Worm (Caenorhabditis elegans) whole organism, late embryonic: Measurements from ENCODE around the gene sra-3.
A peak's percentile ranks its signal among the peaks of the same experiment; 100 is the strongest.

Source experiments
- F13H6.1 ChIP-seq: sonication (generic microtip); optimal IDR thresholded peaks from 2 replicates; lab custom pipeline; 2016; ENCODE audit warnings: missing genetic modification characterization, missing compliant biosample characterization
- K09A11.1 ChIP-seq: sonication (generic microtip); optimal IDR thresholded peaks from 2 replicates; lab custom pipeline; 2017; ENCODE audit warnings: antibody characterized with exemption, mild to moderate bottlenecking, missing genetic modification characterization, missing compliant biosample characterization; ENCODE audit not compliant: insufficient read depth
- ama-1 ChIP-seq: fragments of 150-350 bp; optimal IDR thresholded peaks from 2 replicates; lab custom pipeline; 2014
- dmd-4 ChIP-seq: sonication (generic microtip); optimal IDR thresholded peaks from 2 replicates; lab custom pipeline; 2016; ENCODE audit warnings: borderline replicate concordance, missing genetic modification characterization, missing compliant biosample characterization
- elt-2 ChIP-seq: sonication (generic microtip); optimal IDR thresholded peaks from 2 replicates; lab custom pipeline; 2016; ENCODE audit warnings: missing genetic modification reagents, missing genetic modification characterization, missing compliant biosample characterization
- fkh-10 ChIP-seq: fragments of 150-350 bp; optimal IDR thresholded peaks from 2 replicates; lab custom pipeline; 2014; ENCODE audit warnings: missing biosample characterization, missing genetic modification reagents, missing genetic modification characterization
- hlh-30 ChIP-seq: sonication (generic microtip); optimal IDR thresholded peaks from 2 replicates; lab custom pipeline; 2017; ENCODE audit warnings: antibody characterized with exemption, missing genetic modification characterization, missing compliant biosample characterization; ENCODE audit not compliant: insufficient read depth
- madf-2 ChIP-seq: sonication (generic microtip); optimal IDR thresholded peaks from 2 replicates; lab custom pipeline; 2017; ENCODE audit warnings: missing genetic modification characterization, missing compliant biosample characterization
- nfya-1 ChIP-seq: sonication (generic microtip); optimal IDR thresholded peaks from 2 replicates; lab custom pipeline; 2017; ENCODE audit warnings: missing genetic modification characterization, mild to moderate bottlenecking, missing compliant biosample characterization, antibody characterized with exemption, moderate library complexity
- tbx-2 ChIP-seq: sonication (generic microtip); optimal IDR thresholded peaks from 2 replicates; lab custom pipeline; 2016; ENCODE audit warnings: missing genetic modification characterization, missing compliant biosample characterization
- unc-55 ChIP-seq: sonication (generic microtip); optimal IDR thresholded peaks from 2 replicates; lab custom pipeline; 2017; ENCODE audit warnings: missing biosample characterization, missing genetic modification reagents, missing genetic modification characterization
- unc-86 ChIP-seq: sonication (generic microtip); optimal IDR thresholded peaks from 2 replicates; lab custom pipeline; 2016; ENCODE audit warnings: missing genetic modification characterization, missing compliant biosample characterization

- TF ChIP-seq hlh-30 (tag; lab: Kevin White, UChicago) (peak; percentile 39), ama-1 (lab: Kevin White, UChicago) (no peak), unc-55 (GFP tag; lab: Kevin White, UChicago) (no peak), unc-86 (tag; lab: Kevin White, UChicago) (peak; percentile 88), F13H6.1 (tag; lab: Kevin White, UChicago) (peak; percentile 68), K09A11.1 (peak; percentile 83), tbx-2 (tag; lab: Kevin White, UChicago) (peak; percentile 67), dmd-4 (tag; lab: Kevin White, UChicago) (peak; percentile 42), nfya-1 (peak; percentile 53), madf-2 (tag; lab: Kevin White, UChicago) (peak; percentile 76), fkh-10 (no peak), elt-2 (tag; lab: Kevin White, UChicago) (peak; percentile 91)
Measured at ce11 chrII:9566045-9566444, 25.4 kb upstream of the sra-3 start.
